Worm (Caenorhabditis elegans): Measurements from ENCODE around the gene letm-1.

DNA sequence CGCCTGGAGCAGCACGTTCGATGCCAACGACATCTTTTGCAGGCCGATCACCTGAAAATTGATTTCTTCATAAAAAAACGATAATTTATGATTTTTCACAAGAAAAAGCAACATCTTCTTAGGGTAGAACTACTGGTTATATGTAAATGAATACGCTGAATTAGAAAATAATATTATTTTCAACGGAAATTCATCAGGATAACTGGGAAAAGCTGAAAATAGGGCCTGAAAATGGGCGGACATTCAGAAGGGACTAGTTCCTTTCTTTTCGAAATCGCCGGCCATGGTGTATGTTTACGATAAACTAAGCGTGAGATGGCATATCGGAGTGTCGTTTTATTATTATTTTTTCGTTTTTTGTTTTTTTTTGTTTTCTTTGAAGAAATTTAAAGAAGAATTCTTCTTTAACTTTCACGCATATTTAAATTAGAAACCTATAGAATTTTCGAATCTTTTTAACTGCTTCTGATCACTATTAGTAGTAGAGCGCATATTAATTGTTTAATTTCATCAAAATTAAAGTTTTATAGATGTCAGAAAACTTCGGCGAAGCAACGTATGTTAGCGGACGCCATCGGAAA is 35.5 kb upstream of the letm-1 start, which contains the start of the genes nduv-2 and F53F4.12:
- no peak for TF ChIP-seq snpc-4 (tag; optimal IDR thresholded peaks at IDR 0.05)
- no peak for TF ChIP-seq M03D4.4 (tag; optimal IDR thresholded peaks at IDR 0.05)
- TF ChIP-seq sem-2 (GFP tag; optimal IDR thresholded peaks at IDR 0.05): no peak

Data from whole organism, mixed stage, embryonic.